Worm (Caenorhabditis elegans): ENCODE results near the gene fzy-1.

- no peak for TF ChIP-seq dao-5 (tag; optimal IDR thresholded peaks at IDR 0.05)
- no peak for TF ChIP-seq him-1 (tag; optimal IDR thresholded peaks at IDR 0.05)
Observed at ce11 chrII:5460911-5461310, 39.7 kb upstream of the fzy-1 start.
